Fruit fly (Drosophila melanogaster) whole organism, embryonic: Measurements from ENCODE around the gene CG8509.

Source experiments
- Asciz ChIP-seq: fragments of 200-800 bp; sonication (Bioruptor generic); optimal IDR thresholded peaks from 2 replicates; lab custom pipeline; 2017; ENCODE audit warnings: missing biosample characterization, mild to moderate bottlenecking, missing genetic modification characterization, missing genetic modification reagents
- B-H2 ChIP-seq: fragments of 200-800 bp; sonication (Bioruptor generic); optimal IDR thresholded peaks from 2 replicates; lab custom pipeline; 2018; ENCODE audit warnings: missing biosample characterization, mild to moderate bottlenecking, missing genetic modification characterization
- BtbVII ChIP-seq: fragments of 200-800 bp; sonication (Bioruptor generic); optimal IDR thresholded peaks from 3 replicates; lab custom pipeline; 2017; ENCODE audit warnings: missing biosample characterization, mild to moderate bottlenecking, missing genetic modification characterization
- CG11695 ChIP-seq: fragments of 200-800 bp; sonication (Bioruptor generic); IDR thresholded peaks from 3 replicates; pipeline ENCODE4 v1.3.6; 2022; ENCODE audit warnings: missing biosample characterization, missing genetic modification characterization
- CG12104 ChIP-seq: fragments of 200-800 bp; sonication (Bioruptor generic); optimal IDR thresholded peaks from 3 replicates; lab custom pipeline; 2016; ENCODE audit warnings: missing biosample characterization, missing genetic modification characterization
- CG12219 ChIP-seq: fragments of 200-800 bp; sonication (Bioruptor generic); optimal IDR thresholded peaks from 3 replicates; lab custom pipeline; 2018; ENCODE audit warnings: missing biosample characterization, mild to moderate bottlenecking, missing genetic modification characterization
- CG12299 ChIP-seq: fragments of 200-800 bp; sonication (Bioruptor generic); optimal IDR thresholded peaks from 2 replicates; lab custom pipeline; 2018; ENCODE audit warnings: missing biosample characterization, mild to moderate bottlenecking, missing genetic modification characterization
- CG12659 ChIP-seq: fragments of 200-800 bp; sonication (Bioruptor generic); optimal IDR thresholded peaks from 3 replicates; lab custom pipeline; 2017; ENCODE audit warnings: mild to moderate bottlenecking, missing biosample characterization, missing genetic modification reagents, missing genetic modification characterization
- CG13424 ChIP-seq: fragments of 200-800 bp; sonication (Bioruptor generic); optimal IDR thresholded peaks from 2 replicates; lab custom pipeline; 2019; ENCODE audit warnings: missing biosample characterization, mild to moderate bottlenecking, missing genetic modification characterization, moderate library complexity
- CG15269 ChIP-seq: fragments of 200-800 bp; sonication (Bioruptor generic); optimal IDR thresholded peaks from 2 replicates; lab custom pipeline; 2018; ENCODE audit warnings: missing biosample characterization, mild to moderate bottlenecking, missing genetic modification characterization, moderate library complexity
- CG30431 ChIP-seq: fragments of 200-800 bp; sonication (Bioruptor generic); optimal IDR thresholded peaks from 2 replicates; lab custom pipeline; 2017; ENCODE audit warnings: missing biosample characterization, missing genetic modification characterization
- CG31365 ChIP-seq: fragments of 200-800 bp; sonication (Bioruptor generic); optimal IDR thresholded peaks from 2 replicates; lab custom pipeline; 2018; ENCODE audit warnings: missing biosample characterization, mild to moderate bottlenecking, missing genetic modification characterization
- CG3281 ChIP-seq: fragments of 200-800 bp; sonication (Bioruptor generic); optimal IDR thresholded peaks from 3 replicates; lab custom pipeline; 2017; ENCODE audit warnings: missing biosample characterization, mild to moderate bottlenecking, missing genetic modification characterization
- CG33557 ChIP-seq: fragments of 200-800 bp; sonication (Bioruptor generic); optimal IDR thresholded peaks from 2 replicates; lab custom pipeline; 2019; ENCODE audit warnings: missing biosample characterization, mild to moderate bottlenecking, missing genetic modification characterization, moderate library complexity
- CG3995 ChIP-seq: fragments of 200-800 bp; sonication (Bioruptor generic); optimal IDR thresholded peaks from 3 replicates; lab custom pipeline; 2016; ENCODE audit warnings: missing biosample characterization, missing genetic modification characterization
- CG4328 ChIP-seq: fragments of 200-800 bp; sonication (Bioruptor generic); optimal IDR thresholded peaks from 3 replicates; lab custom pipeline; 2017; ENCODE audit warnings: missing biosample characterization, missing genetic modification reagents, missing genetic modification characterization
- CG6254 ChIP-seq: fragments of 200-800 bp; sonication (Bioruptor generic); optimal IDR thresholded peaks from 3 replicates; lab custom pipeline; 2017; ENCODE audit warnings: mild to moderate bottlenecking, missing biosample characterization, missing genetic modification reagents, missing genetic modification characterization
- CG7556 ChIP-seq: fragments of 200-800 bp; sonication (Bioruptor generic); optimal IDR thresholded peaks from 2 replicates; lab custom pipeline; 2017; ENCODE audit warnings: missing biosample characterization, mild to moderate bottlenecking, missing genetic modification characterization
- CG8924 ChIP-seq: fragments of 200-800 bp; optimal IDR thresholded peaks from 3 replicates; lab custom pipeline; 2019; ENCODE audit warnings: missing biosample characterization, mild to moderate bottlenecking, missing genetic modification characterization, moderate library complexity
- CG9797 ChIP-seq: fragments of 200-800 bp; sonication (Bioruptor generic); optimal IDR thresholded peaks from 3 replicates; lab custom pipeline; 2018; ENCODE audit warnings: missing biosample characterization, mild to moderate bottlenecking, missing genetic modification characterization
- CoRest ChIP-seq: fragments of 200-800 bp; sonication (Bioruptor generic); optimal IDR thresholded peaks from 3 replicates; lab custom pipeline; 2018; ENCODE audit warnings: missing biosample characterization, mild to moderate bottlenecking, missing genetic modification characterization, moderate library complexity
- CrebB ChIP-seq: fragments of 200-800 bp; sonication (Bioruptor generic); optimal IDR thresholded peaks from 3 replicates; lab custom pipeline; 2018; ENCODE audit warnings: missing biosample characterization, mild to moderate bottlenecking, missing genetic modification characterization
- D19A ChIP-seq: fragments of 200-800 bp; optimal IDR thresholded peaks from 3 replicates; lab custom pipeline; 2019; ENCODE audit warnings: missing biosample characterization, mild to moderate bottlenecking, missing genetic modification characterization, moderate library complexity
- Dbx ChIP-seq: fragments of 200-800 bp; sonication (Bioruptor generic); IDR thresholded peaks from 3 replicates; pipeline ENCODE4 v1.3.6; 2022; ENCODE audit warnings: missing biosample characterization, missing genetic modification characterization
- Dll ChIP-seq: fragments of 200-800 bp; sonication (Bioruptor generic); IDR thresholded peaks from 4 replicates; pipeline ENCODE4 v1.3.6; 2022; ENCODE audit warnings: missing biosample characterization, missing genetic modification characterization; ENCODE audit not compliant: partially characterized antibody
- Fer1 ChIP-seq: fragments of 200-800 bp; sonication (Bioruptor generic); optimal IDR thresholded peaks from 2 replicates; lab custom pipeline; 2017; ENCODE audit warnings: missing biosample characterization, mild to moderate bottlenecking, missing genetic modification characterization
- Fer2 ChIP-seq: fragments of 200-800 bp; sonication (Bioruptor generic); optimal IDR thresholded peaks from 2 replicates; lab custom pipeline; 2018; ENCODE audit warnings: missing biosample characterization, mild to moderate bottlenecking, missing genetic modification characterization, moderate library complexity
- HLH4C ChIP-seq: fragments of 200-800 bp; sonication (Bioruptor generic); IDR thresholded peaks from 3 replicates; pipeline ENCODE4 v1.3.6; 2022; ENCODE audit warnings: missing biosample characterization, missing genetic modification characterization; ENCODE audit not compliant: partially characterized antibody
- HLHmδ ChIP-seq: fragments of 200-800 bp; sonication (Bioruptor generic); optimal IDR thresholded peaks from 2 replicates; lab custom pipeline; 2018; ENCODE audit warnings: missing biosample characterization, mild to moderate bottlenecking, missing genetic modification characterization, moderate library complexity
- HmgZ ChIP-seq: fragments of 200-800 bp; sonication (Bioruptor generic); optimal IDR thresholded peaks from 2 replicates; lab custom pipeline; 2018; ENCODE audit warnings: missing biosample characterization, mild to moderate bottlenecking, missing genetic modification characterization
- Hmr ChIP-seq: fragments of 200-800 bp; sonication (Bioruptor generic); optimal IDR thresholded peaks from 3 replicates; lab custom pipeline; 2017; ENCODE audit warnings: mild to moderate bottlenecking, missing biosample characterization, missing genetic modification reagents, missing genetic modification characterization
- Max ChIP-seq: fragments of 200-800 bp; sonication (Bioruptor generic); optimal IDR thresholded peaks from 2 replicates; lab custom pipeline; 2016; ENCODE audit warnings: missing biosample characterization, mild to moderate bottlenecking, missing genetic modification characterization
- NC2β ChIP-seq: fragments of 200-800 bp; sonication (Bioruptor generic); optimal IDR thresholded peaks from 2 replicates; lab custom pipeline; 2016; ENCODE audit warnings: missing biosample characterization, missing genetic modification characterization
- Nf-YC ChIP-seq: fragments of 200-800 bp; optimal IDR thresholded peaks from 3 replicates; lab custom pipeline; 2019; ENCODE audit warnings: missing biosample characterization, mild to moderate bottlenecking, missing genetic modification characterization, moderate library complexity
- TFAM ChIP-seq: fragments of 200-800 bp; sonication (Bioruptor generic); optimal IDR thresholded peaks from 2 replicates; lab custom pipeline; 2017; ENCODE audit warnings: missing biosample characterization, missing genetic modification characterization, inconsistent platforms
- YL-1 ChIP-seq: fragments of 200-800 bp; sonication (Bioruptor generic); optimal IDR thresholded peaks from 3 replicates; lab custom pipeline; 2017; ENCODE audit warnings: missing biosample characterization, mild to moderate bottlenecking, missing genetic modification characterization
- ab ChIP-seq: fragments of 200-800 bp; sonication (Bioruptor generic); optimal IDR thresholded peaks from 2 replicates; lab custom pipeline; 2016; ENCODE audit warnings: missing biosample characterization, missing genetic modification characterization
- bowl ChIP-seq: fragments of 200-800 bp; sonication (Bioruptor generic); IDR thresholded peaks from 2 replicates; pipeline ENCODE4 v1.3.6; 2022; ENCODE audit warnings: missing biosample characterization, missing genetic modification characterization
- exex ChIP-seq: fragments of 200-800 bp; sonication (Bioruptor generic); optimal IDR thresholded peaks from 4 replicates; lab custom pipeline; 2018; ENCODE audit warnings: missing biosample characterization, mild to moderate bottlenecking, missing genetic modification characterization, moderate library complexity
- gem ChIP-seq: fragments of 200-800 bp; sonication (Bioruptor generic); optimal IDR thresholded peaks from 2 replicates; lab custom pipeline; 2019; ENCODE audit warnings: missing biosample characterization, mild to moderate bottlenecking, missing genetic modification characterization, moderate library complexity
- grau ChIP-seq: fragments of 200-800 bp; optimal IDR thresholded peaks from 3 replicates; lab custom pipeline; 2019; ENCODE audit warnings: missing biosample characterization, mild to moderate bottlenecking, missing genetic modification characterization, moderate library complexity
- kni ChIP-seq: fragments of 200-800 bp; sonication (Bioruptor generic); optimal IDR thresholded peaks from 3 replicates; lab custom pipeline; 2017; ENCODE audit warnings: mild to moderate bottlenecking, missing biosample characterization, missing genetic modification reagents, missing genetic modification characterization
- nerfin-1 ChIP-seq: fragments of 200-800 bp; sonication (Bioruptor generic); optimal IDR thresholded peaks from 3 replicates; lab custom pipeline; 2019; ENCODE audit warnings: missing biosample characterization, mild to moderate bottlenecking, missing genetic modification characterization, moderate library complexity
- nom ChIP-seq: fragments of 200-800 bp; sonication (Bioruptor generic); optimal IDR thresholded peaks from 2 replicates; lab custom pipeline; 2017; ENCODE audit warnings: missing biosample characterization, missing genetic modification characterization, mild to moderate bottlenecking, moderate library complexity, missing genetic modification reagents
- pfk ChIP-seq: fragments of 200-800 bp; sonication (Bioruptor generic); optimal IDR thresholded peaks from 2 replicates; lab custom pipeline; 2018; ENCODE audit warnings: missing biosample characterization, mild to moderate bottlenecking, missing genetic modification characterization, moderate library complexity
- scrt ChIP-seq: fragments of 200-800 bp; sonication (Bioruptor generic); optimal IDR thresholded peaks from 2 replicates; lab custom pipeline; 2018; ENCODE audit warnings: missing biosample characterization, mild to moderate bottlenecking, missing genetic modification characterization, moderate library complexity
- sens ChIP-seq: fragments of 200-800 bp; sonication (Bioruptor generic); peaks from one replicate; lab custom pipeline; 2016; ENCODE audit warnings: missing biosample characterization, missing genetic modification characterization

The CG8509 gene

dm6 chrX:15788235-15789187 lies 20.8 kb upstream of the CG8509 start, which contains the start of gene Rhp:
Gene Rhp, plus strand, starts transcription at chrX:15788897.
- TF ChIP-seq CG11695, result 0 out of 3 replicates have a peak, but pooled peaks have one; percentile 34
- no peak for TF ChIP-seq CG30431 (GFP tag; lab: Kevin White, UChicago)
- TF ChIP-seq bowl (GFP tag; lab: Robert Waterston, UW), result no peak
- peak; percentile 16 for TF ChIP-seq CG3281 (GFP tag; lab: Kevin White, UChicago)
- TF ChIP-seq Asciz, result peak; percentile 64
- peak; percentile 66 for TF ChIP-seq Fer1
- no peak for TF ChIP-seq Dll (GFP tag; lab: Robert Waterston, UW)
- peak; percentile 17 for TF ChIP-seq kni (GFP tag; lab: Kevin White, UChicago)
- TF ChIP-seq BtbVII (GFP tag; lab: Kevin White, UChicago), result peak; percentile 68
- TF ChIP-seq CG4328 (GFP tag; lab: Kevin White, UChicago), result peak; percentile 50
- peak; percentile 12 for TF ChIP-seq CG12659
- peak; percentile 45 for TF ChIP-seq Nf-YC (tag; lab: Kevin White, UChicago)
- TF ChIP-seq nerfin-1 (tag; lab: Kevin White, UChicago), result peak; percentile 49
- peak; percentile 35 for TF ChIP-seq Fer2 (tag; lab: Kevin White, UChicago)
- peak; percentile 51 for TF ChIP-seq CG3995 (GFP tag; lab: Kevin White, UChicago)
- no peak for TF ChIP-seq NC2β (GFP tag; lab: Kevin White, UChicago)
- peak; percentile 32 for TF ChIP-seq CG12104
- peak; percentile 76 for TF ChIP-seq CrebB (tag; lab: Kevin White, UChicago)
- TF ChIP-seq CG13424 (tag; lab: Kevin White, UChicago), result peak; percentile 51
- TF ChIP-seq Dbx, result no peak
- TF ChIP-seq gem (tag; lab: Kevin White, UChicago), result peak; percentile 68
- peak; percentile 23 for TF ChIP-seq pfk (GFP tag; lab: Kevin White, UChicago)
- peak; percentile 90 for TF ChIP-seq nom (GFP tag; lab: Kevin White, UChicago)
- TF ChIP-seq grau (tag; lab: Kevin White, UChicago), result peak; percentile 19
- TF ChIP-seq CG9797, result peak; percentile 61
- peak; percentile 47 for TF ChIP-seq CG15269
- TF ChIP-seq CG12299 (tag; lab: Kevin White, UChicago), result peak; percentile 65
- TF ChIP-seq D19A (tag; lab: Kevin White, UChicago), result peak; percentile 47
- TF ChIP-seq CoRest (tag; lab: Kevin White, UChicago), result peak; percentile 45
- TF ChIP-seq Hmr (GFP tag; lab: Kevin White, UChicago), result peak; percentile 37
- TF ChIP-seq CG33557, result peak; percentile 68
- TF ChIP-seq HmgZ (tag; lab: Kevin White, UChicago), result no peak
- TF ChIP-seq HLHmδ (GFP tag; lab: Kevin White, UChicago), result peak; percentile 5
- peak; percentile 7 for TF ChIP-seq B-H2 (GFP tag; lab: Kevin White, UChicago)
- peak; percentile 33 for TF ChIP-seq CG8924
- TF ChIP-seq YL-1 (GFP tag; lab: Kevin White, UChicago), result peak; percentile 43
- peak; percentile 90 for TF ChIP-seq sens (GFP tag; lab: Kevin White, UChicago)
- peak; percentile 49 for TF ChIP-seq CG31365
- TF ChIP-seq CG12219 (GFP tag; lab: Kevin White, UChicago), result peak; percentile 41
- peak; percentile 46 for TF ChIP-seq exex (tag; lab: Kevin White, UChicago)
- peak; percentile 18 for TF ChIP-seq Max
- peak; percentile 6 for TF ChIP-seq CG6254 (GFP tag; lab: Kevin White, UChicago)
- peak; percentile 12 for TF ChIP-seq CG7556 (GFP tag; lab: Kevin White, UChicago)
- TF ChIP-seq HLH4C (GFP tag; lab: Robert Waterston, UW), result peak; percentile 23; the same call in 1 of the 3 replicates
- TF ChIP-seq TFAM (GFP tag; lab: Kevin White, UChicago), result no peak
- TF ChIP-seq scrt, result peak; percentile 3
- TF ChIP-seq ab, result no peak
